Fruit fly (Drosophila melanogaster): Measurements from ENCODE around the gene CG9135.
A peak's percentile ranks its signal among the peaks of the same experiment; 100 is the strongest.

CG9135 gene

dm6 chr2L:6051212-6051621 lies 617 bp downstream of the CG9135 start (continued):
- peak; percentile 85 for TF ChIP-seq Ets97D (GFP tag; optimal IDR thresholded peaks at IDR 0.05)
- TF ChIP-seq Oli (tag; optimal IDR thresholded peaks at IDR 0.05): peak; percentile 95
- peak; percentile 57 for TF ChIP-seq pfk (GFP tag; optimal IDR thresholded peaks at IDR 0.05)
- no peak for TF ChIP-seq Scr (GFP tag; IDR thresholded peaks at IDR 0.05; ENCODE audit: partially characterized antibody)
- no peak for TF ChIP-seq D (optimal IDR thresholded peaks at IDR 0.05)
- peak; percentile 93 for TF ChIP-seq D (GFP tag; optimal IDR thresholded peaks at IDR 0.05)
- peak; percentile 83 for TF ChIP-seq klu (GFP tag; IDR thresholded peaks at IDR 0.05)
- peak; percentile 97 for TF ChIP-seq CG1603 (tag; optimal IDR thresholded peaks at IDR 0.05)
- peak; percentile 41; the same call in 1 of the 4 replicates for TF ChIP-seq Gug (GFP tag; IDR thresholded peaks at IDR 0.05)
- peak in 1 of 2 experiments; percentile 27 for TF ChIP-seq tll (GFP tag; optimal IDR thresholded peaks at IDR 0.05)
- TF ChIP-seq CG31441 (GFP tag; IDR thresholded peaks at IDR 0.05): peak; percentile 96
- peak; percentile 97 for TF ChIP-seq Atf6 (GFP tag; IDR thresholded peaks at IDR 0.05)
- peak; percentile 85 for TF ChIP-seq Hey (tag; optimal IDR thresholded peaks at IDR 0.05)
- TF ChIP-seq CG11504 (tag; optimal IDR thresholded peaks at IDR 0.05): peak; percentile 95
- peak; percentile 91 for TF ChIP-seq Optix (GFP tag; IDR thresholded peaks at IDR 0.05)
- TF ChIP-seq CG17912 (GFP tag; optimal IDR thresholded peaks at IDR 0.05): peak; percentile 90
- TF ChIP-seq org-1 (GFP tag; optimal IDR thresholded peaks at IDR 0.05): peak; percentile 96
- peak; percentile 90 for TF ChIP-seq kni (GFP tag; optimal IDR thresholded peaks at IDR 0.05)
- TF ChIP-seq bab2 (GFP tag; optimal IDR thresholded peaks at IDR 0.05): peak; percentile 94
- TF ChIP-seq Tbp (GFP tag; optimal IDR thresholded peaks at IDR 0.05): no peak
- peak; percentile 44; the same call in 1 of the 2 replicates for TF ChIP-seq dati (GFP tag; IDR thresholded peaks at IDR 0.05)
- TF ChIP-seq phol (tag; optimal IDR thresholded peaks at IDR 0.05): peak; percentile 95
- TF ChIP-seq Dll (GFP tag; IDR thresholded peaks at IDR 0.05; ENCODE audit: partially characterized antibody): no peak
- TF ChIP-seq abd-A (tag; optimal IDR thresholded peaks at IDR 0.05): no peak
- peak; percentile 96 for TF ChIP-seq sug (tag; optimal IDR thresholded peaks at IDR 0.05)
- TF ChIP-seq CG14441 (GFP tag; IDR thresholded peaks at IDR 0.05): peak; percentile 88
- peak; percentile 96 for TF ChIP-seq CoRest (tag; optimal IDR thresholded peaks at IDR 0.05)
- TF ChIP-seq p53 (GFP tag; optimal IDR thresholded peaks at IDR 0.05): peak; percentile 90
- peak; percentile 92 for TF ChIP-seq CG10431 (GFP tag; optimal IDR thresholded peaks at IDR 0.05)
- peak; percentile 97 for TF ChIP-seq CG12299 (tag; optimal IDR thresholded peaks at IDR 0.05)
- TF ChIP-seq corto (GFP tag; optimal IDR thresholded peaks at IDR 0.05): peak; percentile 92
- peak; percentile 36; the same call in 1 of the 2 replicates for TF ChIP-seq CkIIα-i1 (GFP tag; IDR thresholded peaks at IDR 0.05)
- TF ChIP-seq Dad (GFP tag; optimal IDR thresholded peaks at IDR 0.05): peak; percentile 97
- TF ChIP-seq CG3163 (GFP tag; optimal IDR thresholded peaks at IDR 0.05): peak; percentile 81
- peak; percentile 88 for TF ChIP-seq ewg (GFP tag; optimal IDR thresholded peaks at IDR 0.05)
- peak; percentile 92 for TF ChIP-seq kah (GFP tag; optimal IDR thresholded peaks at IDR 0.05)
- TF ChIP-seq CG17802 (tag; optimal IDR thresholded peaks at IDR 0.05): peak; percentile 65
- peak; percentile 97 for TF ChIP-seq dmrt99B (tag; optimal IDR thresholded peaks at IDR 0.05)
- TF ChIP-seq zfh1 (GFP tag; IDR thresholded peaks at IDR 0.05): peak; percentile 96
- TF ChIP-seq fu2 (GFP tag; optimal IDR thresholded peaks at IDR 0.05): peak; percentile 79
- TF ChIP-seq B-H2 (GFP tag; optimal IDR thresholded peaks at IDR 0.05): peak; percentile 97
- peak; percentile 40 for TF ChIP-seq CG7745 (tag; optimal IDR thresholded peaks at IDR 0.05)
- TF ChIP-seq CG2712 (tag; optimal IDR thresholded peaks at IDR 0.05): peak; percentile 98
- TF ChIP-seq mam (GFP tag; optimal IDR thresholded peaks at IDR 0.05): peak; percentile 93
- TF ChIP-seq Camta (GFP tag; optimal IDR thresholded peaks at IDR 0.05): peak; percentile 95
- no peak for TF ChIP-seq sd (tag; optimal IDR thresholded peaks at IDR 0.05)
- peak; percentile 73 for TF ChIP-seq ro (GFP tag; IDR thresholded peaks at IDR 0.05)
- TF ChIP-seq wek (GFP tag; optimal IDR thresholded peaks at IDR 0.05): peak; percentile 91
- peak in 1 of 3 experiments; percentile 95 for TF ChIP-seq lola (GFP tag; optimal IDR thresholded peaks at IDR 0.05)
- TF ChIP-seq Lpt (GFP tag; optimal IDR thresholded peaks at IDR 0.05): no peak
